Worm (Caenorhabditis elegans) whole organism, L2 larva: Measurements from ENCODE around the gene R07E4.3.
A peak's percentile ranks its signal among the peaks of the same experiment; 100 is the strongest.

Source experiments
- C34F6.9 ChIP-seq: fragments of 150-350 bp; optimal IDR thresholded peaks from 2 replicates; lab custom pipeline; 2014; ENCODE audit warnings: missing biosample characterization, missing genetic modification characterization
- F13H6.1 ChIP-seq: sonication (generic microtip); optimal IDR thresholded peaks from 2 replicates; lab custom pipeline; 2016; ENCODE audit warnings: missing genetic modification characterization, missing compliant biosample characterization
- R02D3.7 ChIP-seq: fragments of 150-350 bp; optimal IDR thresholded peaks from 2 replicates; lab custom pipeline; 2014; ENCODE audit warnings: missing biosample characterization, missing genetic modification characterization
- Y55F3AM.14 ChIP-seq: fragments of 200-800 bp; sonication (Bioruptor generic); optimal IDR thresholded peaks from 2 replicates; lab custom pipeline; 2018; ENCODE audit warnings: mild to moderate bottlenecking, missing genetic modification characterization, missing compliant biosample characterization
- ZK546.5 ChIP-seq: sonication (generic microtip); optimal IDR thresholded peaks from 2 replicates; lab custom pipeline; 2017; ENCODE audit warnings: missing biosample characterization, missing genetic modification characterization
- alr-1 ChIP-seq: fragments of 150-350 bp; optimal IDR thresholded peaks from 2 replicates; lab custom pipeline; 2014; ENCODE audit warnings: missing biosample characterization, missing genetic modification characterization
- aly-2 ChIP-seq: fragments of 150-350 bp; optimal IDR thresholded peaks from 2 replicates; lab custom pipeline; 2014; ENCODE audit warnings: missing biosample characterization, missing genetic modification characterization
- ama-1 ChIP-seq: fragments of 150-350 bp; optimal IDR thresholded peaks from 2 replicates; lab custom pipeline; 2018; ENCODE audit warnings: inconsistent platforms
- blmp-1 ChIP-seq: sonication (generic microtip); optimal IDR thresholded peaks from 2 replicates; lab custom pipeline; 2017; ENCODE audit warnings: missing genetic modification characterization, mild to moderate bottlenecking, missing compliant biosample characterization, antibody characterized with exemption, moderate library complexity; ENCODE audit not compliant: insufficient read depth
- ceh-16 ChIP-seq: fragments of 150-350 bp; optimal IDR thresholded peaks from 2 replicates; lab custom pipeline; 2014; ENCODE audit warnings: missing biosample characterization, missing genetic modification characterization
- ceh-82 ChIP-seq: fragments of 150-350 bp; optimal IDR thresholded peaks from 2 replicates; lab custom pipeline; 2014; ENCODE audit warnings: missing biosample characterization, missing genetic modification characterization
- crh-2 ChIP-seq: sonication (generic microtip); optimal IDR thresholded peaks from 2 replicates; lab custom pipeline; 2017; ENCODE audit warnings: missing biosample characterization, missing genetic modification characterization
- dmd-4 ChIP-seq: sonication (generic microtip); optimal IDR thresholded peaks from 2 replicates; lab custom pipeline; 2017; ENCODE audit warnings: missing biosample characterization, missing genetic modification characterization
- egl-27 ChIP-seq: sonication (generic microtip); optimal IDR thresholded peaks from 3 replicates; lab custom pipeline; 2017; ENCODE audit warnings: missing biosample characterization, missing genetic modification reagents, missing genetic modification characterization
- elt-1 ChIP-seq: fragments of 150-350 bp; optimal IDR thresholded peaks from 2 replicates; lab custom pipeline; 2014; ENCODE audit warnings: missing biosample characterization, missing genetic modification characterization
- elt-3 ChIP-seq: sonication (generic microtip); optimal IDR thresholded peaks from 2 replicates; lab custom pipeline; 2017; ENCODE audit warnings: missing biosample characterization, missing genetic modification characterization
- fos-1 ChIP-seq: fragments of 150-350 bp; optimal IDR thresholded peaks from 2 replicates; lab custom pipeline; 2014; ENCODE audit warnings: missing biosample characterization, missing genetic modification characterization
- gmeb-1 ChIP-seq: fragments of 150-350 bp; optimal IDR thresholded peaks from 2 replicates; lab custom pipeline; 2014; ENCODE audit warnings: missing biosample characterization, missing genetic modification characterization
- lin-11 ChIP-seq: fragments of 150-350 bp; sonication (generic microtip); optimal IDR thresholded peaks from 2 replicates; lab custom pipeline; 2014; ENCODE audit warnings: missing biosample characterization, missing genetic modification characterization, inconsistent platforms, mixed read lengths
- lin-13 ChIP-seq: fragments of 150-350 bp; optimal IDR thresholded peaks from 2 replicates; lab custom pipeline; 2014; ENCODE audit warnings: missing biosample characterization, missing genetic modification reagents, missing genetic modification characterization
- lin-39 ChIP-seq: fragments of 150-350 bp; optimal IDR thresholded peaks from 2 replicates; lab custom pipeline; 2014; ENCODE audit warnings: missing biosample characterization, missing genetic modification reagents, missing genetic modification characterization
- lsy-2 ChIP-seq, 2 experiments: fragments of 150-350 bp in 1 of 2; sonication (generic microtip) in 1 of 2; optimal IDR thresholded peaks; 2 replicates each; lab custom pipeline; 2014 to 2017; ENCODE audit warnings: missing biosample characterization in 2 of 2, missing genetic modification characterization in 2 of 2
- mab-5 ChIP-seq: fragments of 150-350 bp; optimal IDR thresholded peaks from 2 replicates; lab custom pipeline; 2014; ENCODE audit warnings: missing biosample characterization, missing genetic modification characterization
- mbf-1 ChIP-seq: sonication (generic microtip); optimal IDR thresholded peaks from 2 replicates; lab custom pipeline; 2017; ENCODE audit warnings: missing biosample characterization, missing genetic modification characterization
- mdl-1 ChIP-seq, 2 experiments: fragments of 150-350 bp in 1 of 2; sonication (generic microtip) in 1 of 2; optimal IDR thresholded peaks; 2 replicates each; lab custom pipeline; 2017; ENCODE audit warnings: missing biosample characterization in 2 of 2, missing genetic modification characterization in 2 of 2
- nhr-10 ChIP-seq: sonication (generic microtip); optimal IDR thresholded peaks from 2 replicates; lab custom pipeline; 2017; ENCODE audit warnings: missing biosample characterization, missing genetic modification characterization
- nhr-11 ChIP-seq: fragments of 150-350 bp; optimal IDR thresholded peaks from 2 replicates; lab custom pipeline; 2014; ENCODE audit warnings: missing biosample characterization, missing genetic modification characterization
- nhr-12 ChIP-seq: fragments of 150-350 bp; optimal IDR thresholded peaks from 2 replicates; lab custom pipeline; 2014; ENCODE audit warnings: missing biosample characterization, missing genetic modification characterization
- nhr-129 ChIP-seq: fragments of 150-350 bp; optimal IDR thresholded peaks from 2 replicates; lab custom pipeline; 2014; ENCODE audit warnings: missing biosample characterization, missing genetic modification characterization
- nhr-21 ChIP-seq: fragments of 150-350 bp; optimal IDR thresholded peaks from 2 replicates; lab custom pipeline; 2014; ENCODE audit warnings: missing biosample characterization, missing genetic modification characterization
- nhr-23 ChIP-seq: fragments of 150-350 bp; optimal IDR thresholded peaks from 2 replicates; lab custom pipeline; 2014; ENCODE audit warnings: missing biosample characterization, missing genetic modification reagents, missing genetic modification characterization
- nhr-237 ChIP-seq: fragments of 150-350 bp; optimal IDR thresholded peaks from 2 replicates; lab custom pipeline; 2014; ENCODE audit warnings: missing biosample characterization, missing genetic modification characterization
- nhr-25 ChIP-seq: fragments of 150-350 bp; sonication (generic microtip); optimal IDR thresholded peaks from 3 replicates; lab custom pipeline; 2014; ENCODE audit warnings: missing biosample characterization, missing genetic modification characterization
- nhr-6 ChIP-seq: fragments of 150-350 bp; optimal IDR thresholded peaks from 2 replicates; lab custom pipeline; 2014; ENCODE audit warnings: missing biosample characterization, missing genetic modification characterization
- nhr-77 ChIP-seq: fragments of 150-350 bp; optimal IDR thresholded peaks from 2 replicates; lab custom pipeline; 2014; ENCODE audit warnings: missing biosample characterization, missing genetic modification characterization
- peb-1 ChIP-seq: fragments of 150-350 bp; optimal IDR thresholded peaks from 2 replicates; lab custom pipeline; 2014; ENCODE audit warnings: missing biosample characterization, missing genetic modification characterization
- sem-4 ChIP-seq: fragments of 150-350 bp; optimal IDR thresholded peaks from 2 replicates; lab custom pipeline; 2014; ENCODE audit warnings: missing biosample characterization, missing genetic modification reagents, missing genetic modification characterization
- skn-1 ChIP-seq: sonication (generic microtip); optimal IDR thresholded peaks from 2 replicates; lab custom pipeline; 2017; ENCODE audit warnings: missing biosample characterization, missing genetic modification characterization
- sma-3 ChIP-seq: sonication (generic microtip); optimal IDR thresholded peaks from 2 replicates; lab custom pipeline; 2016; ENCODE audit warnings: missing genetic modification reagents, missing genetic modification characterization, missing compliant biosample characterization
- sma-9 ChIP-seq, 2 experiments: fragments of 150-350 bp in 1 of 2; sonication (generic microtip) in 1 of 2; optimal IDR thresholded peaks; 2 replicates each; lab custom pipeline; 2014 to 2016; ENCODE audit warnings: missing genetic modification characterization in 2 of 2, mild to moderate bottlenecking in 1 of 2, missing biosample characterization in 1 of 2, missing compliant biosample characterization in 1 of 2, missing genetic modification reagents in 1 of 2, moderate library complexity in 1 of 2
- snpc-4 ChIP-seq: fragments of 150-350 bp; optimal IDR thresholded peaks from 2 replicates; lab custom pipeline; 2014; ENCODE audit warnings: missing biosample characterization, missing genetic modification characterization
- unc-39 ChIP-seq: fragments of 150-350 bp; optimal IDR thresholded peaks from 2 replicates; lab custom pipeline; 2014; ENCODE audit warnings: missing biosample characterization, missing genetic modification characterization
- unc-55 ChIP-seq: fragments of 150-350 bp; sonication (generic microtip); optimal IDR thresholded peaks from 3 replicates; lab custom pipeline; 2014; ENCODE audit warnings: missing biosample characterization, missing genetic modification reagents, missing genetic modification characterization
- unc-62 ChIP-seq: fragments of 150-350 bp; optimal IDR thresholded peaks from 2 replicates; lab custom pipeline; 2014; ENCODE audit warnings: missing biosample characterization, missing genetic modification reagents, missing genetic modification characterization
- zag-1 ChIP-seq: fragments of 150-350 bp; optimal IDR thresholded peaks from 2 replicates; lab custom pipeline; 2014; ENCODE audit warnings: missing biosample characterization, missing genetic modification characterization
- ztf-1 ChIP-seq: fragments of 200-800 bp; sonication (Bioruptor generic); conservative IDR thresholded peaks from 2 replicates; pipeline ENCODE4 v1.3.6; 2022; ENCODE audit warnings: missing genetic modification characterization, missing compliant biosample characterization
- ztf-11 ChIP-seq: sonication (generic microtip); optimal IDR thresholded peaks from 2 replicates; lab custom pipeline; 2017; ENCODE audit warnings: missing biosample characterization, missing genetic modification characterization
- ztf-4 ChIP-seq: fragments of 150-350 bp; optimal IDR thresholded peaks from 2 replicates; lab custom pipeline; 2014; ENCODE audit warnings: missing biosample characterization, missing genetic modification characterization

R07E4.3 gene

ce11 chrX:5982799-5983198, 29.5 kb downstream of the R07E4.3 start:
- no peak for TF ChIP-seq ztf-4 (tag; lab: Kevin White, UChicago)
- TF ChIP-seq mdl-1 (tag; optimal IDR thresholded peaks at IDR 0.05; lab: Kevin White, UChicago), result no peak
- no peak for TF ChIP-seq R02D3.7 (tag; lab: Kevin White, UChicago)
- no peak for TF ChIP-seq nhr-11 (tag; lab: Kevin White, UChicago)
- TF ChIP-seq ztf-11 (tag; lab: Kevin White, UChicago), result no peak
- peak; percentile 14 for TF ChIP-seq C34F6.9 (tag; lab: Kevin White, UChicago)
- TF ChIP-seq nhr-10 (tag; lab: Kevin White, UChicago), result no peak
- peak; percentile 43 for TF ChIP-seq unc-55 (GFP tag; lab: Kevin White, UChicago)
- no peak for TF ChIP-seq blmp-1 (tag; lab: Kevin White, UChicago)
- no peak for TF ChIP-seq ceh-16 (tag; lab: Kevin White, UChicago)
- TF ChIP-seq ZK546.5 (tag; lab: Kevin White, UChicago), result no peak
- no peak for TF ChIP-seq ceh-82 (tag; lab: Kevin White, UChicago)
- no peak for TF ChIP-seq nhr-25 (tag; lab: Kevin White, UChicago)
- no peak for TF ChIP-seq nhr-21 (tag; lab: Kevin White, UChicago)
- no peak for TF ChIP-seq skn-1 (tag; lab: Kevin White, UChicago)
- TF ChIP-seq nhr-6 (tag; lab: Kevin White, UChicago), result peak; percentile 36
- no peak for TF ChIP-seq unc-39 (tag; lab: Kevin White, UChicago)
- peak; percentile 15 for TF ChIP-seq nhr-129
- no peak for TF ChIP-seq lin-11 (tag; lab: Kevin White, UChicago)
- TF ChIP-seq aly-2 (tag; lab: Kevin White, UChicago), result no peak
- TF ChIP-seq dmd-4, result no peak
- no peak for TF ChIP-seq ztf-1 (GFP tag; lab: Robert Waterston, UW)
- TF ChIP-seq crh-2, result peak; percentile 6
- TF ChIP-seq mab-5 (tag; lab: Kevin White, UChicago), result no peak
- TF ChIP-seq sem-4, result no peak
- no peak for TF ChIP-seq nhr-23 (tag; lab: Kevin White, UChicago)
- TF ChIP-seq nhr-77, result no peak
- no peak for TF ChIP-seq ama-1
- TF ChIP-seq nhr-237, result no peak
- no peak for TF ChIP-seq nhr-12 (tag; lab: Kevin White, UChicago)
- no peak for TF ChIP-seq sma-3 (GFP tag; lab: Kevin White, UChicago)
- peak; percentile 35 for TF ChIP-seq zag-1 (tag; lab: Kevin White, UChicago)
- no peak for TF ChIP-seq peb-1
- no peak for TF ChIP-seq egl-27 (tag; lab: Kevin White, UChicago)
- TF ChIP-seq F13H6.1, result no peak
- peak in 1 of 2 experiments; percentile 47 for TF ChIP-seq lsy-2 (tag; optimal IDR thresholded peaks at IDR 0.05; lab: Kevin White, UChicago)
- TF ChIP-seq lin-39 (tag; lab: Kevin White, UChicago), result no peak
- TF ChIP-seq Y55F3AM.14 (GFP tag; lab: Kevin White, UChicago), result peak; percentile 84
- no peak for TF ChIP-seq gmeb-1 (tag; lab: Kevin White, UChicago)
- no peak for TF ChIP-seq elt-3 (tag; lab: Kevin White, UChicago)
- TF ChIP-seq unc-62 (GFP tag; lab: Kevin White, UChicago), result no peak
- no peak for TF ChIP-seq lin-13 (GFP tag; lab: Kevin White, UChicago)
- no peak for TF ChIP-seq alr-1
- peak; percentile 65 for TF ChIP-seq sma-9 (GFP tag; optimal IDR thresholded peaks at IDR 0.05; lab: Kevin White, UChicago)
- TF ChIP-seq sma-9 (tag; optimal IDR thresholded peaks at IDR 0.05; lab: Kevin White, UChicago), result no peak
- TF ChIP-seq snpc-4 (tag; lab: Kevin White, UChicago), result no peak
- TF ChIP-seq elt-1, result no peak
- no peak for TF ChIP-seq fos-1 (tag; lab: Kevin White, UChicago)
- TF ChIP-seq mbf-1, result no peak
